Worm (Caenorhabditis elegans): Measurements from ENCODE around the gene ceh-34.

Gene ceh-34

DNA sequence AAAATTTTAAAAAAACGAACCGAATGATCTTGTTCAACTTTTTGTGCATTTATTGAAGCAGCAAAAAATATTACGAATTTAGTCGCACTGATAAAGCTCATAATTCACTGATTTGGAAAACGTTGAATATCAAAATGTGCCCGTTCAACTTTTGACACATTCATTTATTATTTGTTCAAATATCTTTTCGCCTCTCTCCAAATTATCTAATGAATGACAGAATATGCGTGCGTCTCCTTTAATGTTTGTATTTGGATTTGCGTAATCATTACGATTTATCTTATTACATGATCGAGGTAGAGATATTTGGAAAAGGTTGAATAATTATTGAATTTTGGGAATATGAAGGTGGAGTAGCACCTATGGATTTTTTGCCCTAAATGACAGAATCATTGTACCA lies 30.1 kb upstream of the ceh-34 start, which contains the start of gene T09D3.3:
Gene T09D3.3, minus strand, starts transcription at position 101 of the 400 bp plus-strand sequence.
- no peak for TF ChIP-seq nhr-6 (tag; optimal IDR thresholded peaks at IDR 0.05)

DNA sequence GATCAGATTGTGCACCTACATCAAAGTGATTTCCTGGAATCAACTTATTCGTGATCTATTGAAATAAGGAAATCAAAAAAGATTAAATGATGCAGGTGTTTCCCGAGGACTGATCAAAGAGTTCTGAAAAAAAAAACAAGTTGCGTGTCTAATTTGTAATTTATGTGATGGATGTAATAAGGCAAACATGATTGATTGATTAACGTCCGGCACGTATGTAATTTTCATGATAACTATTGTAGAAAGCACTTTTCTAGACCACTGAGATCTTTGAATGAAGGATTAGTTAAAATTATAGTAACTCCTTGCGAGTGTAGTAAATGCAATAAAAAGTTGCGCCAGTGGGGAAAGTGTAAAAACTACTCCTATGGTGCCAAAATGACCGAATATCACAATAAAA lies 26.0 kb upstream of the ceh-34 start, which contains the start of gene srg-25:
Gene srg-25, minus strand, starts transcription at position 101 of the 400 bp plus-strand sequence.
- TF ChIP-seq zag-1 (tag; optimal IDR thresholded peaks at IDR 0.05), result no peak
- no peak for TF ChIP-seq mdl-1 (tag; optimal IDR thresholded peaks at IDR 0.05)
- no peak for TF ChIP-seq blmp-1 (tag; optimal IDR thresholded peaks at IDR 0.05; ENCODE audit: insufficient read depth)
- no peak for TF ChIP-seq skn-1 (tag; optimal IDR thresholded peaks at IDR 0.05)
- no peak for TF ChIP-seq dmd-4 (tag; optimal IDR thresholded peaks at IDR 0.05)
- no peak for TF ChIP-seq unc-62 (GFP tag; optimal IDR thresholded peaks at IDR 0.05)
- TF ChIP-seq ama-1 (optimal IDR thresholded peaks at IDR 0.05), result no peak
- no peak for TF ChIP-seq nhr-6 (tag; optimal IDR thresholded peaks at IDR 0.05)
- TF ChIP-seq lin-11 (tag; optimal IDR thresholded peaks at IDR 0.05), result no peak
- no peak for TF ChIP-seq crh-2 (tag; optimal IDR thresholded peaks at IDR 0.05)
- no peak for TF ChIP-seq lsy-2 (tag; optimal IDR thresholded peaks at IDR 0.05)
- TF ChIP-seq ZK546.5 (tag; optimal IDR thresholded peaks at IDR 0.05), result no peak
- TF ChIP-seq egl-27 (tag; optimal IDR thresholded peaks at IDR 0.05), result no peak
- no peak for TF ChIP-seq mbf-1 (tag; optimal IDR thresholded peaks at IDR 0.05)
- TF ChIP-seq unc-39 (tag; optimal IDR thresholded peaks at IDR 0.05), result no peak
- no peak for TF ChIP-seq mab-5 (tag; optimal IDR thresholded peaks at IDR 0.05)
- TF ChIP-seq gmeb-1 (tag; optimal IDR thresholded peaks at IDR 0.05), result no peak
- TF ChIP-seq aly-2 (tag; optimal IDR thresholded peaks at IDR 0.05), result no peak
- TF ChIP-seq ztf-1 (GFP tag; conservative IDR thresholded peaks at IDR 0.05), result no peak

ce11 chrV:5339497-5339896 lies 20.1 kb upstream of the ceh-34 start, which contains the start of gene srg-27:
Gene srg-27, plus strand, starts transcription at chrV:5339797.
- TF ChIP-seq ama-1 (optimal IDR thresholded peaks at IDR 0.05) (no peak), nhr-12 (tag; optimal IDR thresholded peaks at IDR 0.05) (no peak), sma-9 (GFP tag; optimal IDR thresholded peaks at IDR 0.05) (no peak), sma-9 (tag; optimal IDR thresholded peaks at IDR 0.05) (no peak), nhr-10 (tag; optimal IDR thresholded peaks at IDR 0.05) (no peak), F13H6.1 (tag; optimal IDR thresholded peaks at IDR 0.05) (no peak), nhr-237 (tag; optimal IDR thresholded peaks at IDR 0.05) (no peak), mbf-1 (tag; optimal IDR thresholded peaks at IDR 0.05) (no peak), zag-1 (tag; optimal IDR thresholded peaks at IDR 0.05) (no peak), elt-3 (tag; optimal IDR thresholded peaks at IDR 0.05) (no peak), ceh-16 (tag; optimal IDR thresholded peaks at IDR 0.05) (no peak), sem-4 (tag; optimal IDR thresholded peaks at IDR 0.05) (no peak), lin-13 (GFP tag; optimal IDR thresholded peaks at IDR 0.05) (no peak), nhr-25 (tag; optimal IDR thresholded peaks at IDR 0.05) (no peak), ceh-82 (tag; optimal IDR thresholded peaks at IDR 0.05) (no peak), peb-1 (tag; optimal IDR thresholded peaks at IDR 0.05) (no peak), elt-1 (tag; optimal IDR thresholded peaks at IDR 0.05) (no peak), mab-5 (tag; optimal IDR thresholded peaks at IDR 0.05) (no peak), gmeb-1 (tag; optimal IDR thresholded peaks at IDR 0.05) (no peak)

- TF ChIP-seq elt-1 (tag; optimal IDR thresholded peaks at IDR 0.05) (no peak), ZK546.5 (tag; optimal IDR thresholded peaks at IDR 0.05) (no peak), nhr-6 (tag; optimal IDR thresholded peaks at IDR 0.05) (no peak), elt-3 (tag; optimal IDR thresholded peaks at IDR 0.05) (no peak)
Observed at ce11 chrV:5336884-5337283, 17.5 kb upstream of the ceh-34 start, which contains the start of gene srg-29. Gene srg-29, plus strand, starts transcription at chrV:5337184.

DNA sequence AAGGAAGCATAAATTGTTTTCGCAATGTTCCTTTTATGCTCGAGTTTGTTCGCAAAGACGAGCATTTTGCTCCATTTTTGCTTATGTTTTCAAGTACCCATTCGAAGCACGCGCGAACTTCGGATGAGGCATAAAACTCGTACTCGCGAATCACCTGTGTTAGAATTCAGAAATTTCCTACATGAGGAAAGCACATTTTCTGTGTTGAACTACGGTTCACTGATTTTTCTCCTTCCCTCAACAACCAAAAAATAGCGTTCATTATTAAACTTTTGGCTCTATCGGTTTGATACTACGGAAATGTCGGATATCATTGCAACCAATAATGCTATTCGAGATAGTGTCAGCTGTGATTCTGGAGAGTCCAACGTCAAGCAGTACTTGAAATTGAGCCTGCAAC lies 15.2 kb upstream of the ceh-34 start, which contains the start of gene srg-28:
Gene srg-28, plus strand, starts transcription at position 301 of the 400 bp plus-strand sequence.
- TF ChIP-seq egl-27 (tag; optimal IDR thresholded peaks at IDR 0.05) (no peak), aly-2 (tag; optimal IDR thresholded peaks at IDR 0.05) (no peak), nhr-237 (tag; optimal IDR thresholded peaks at IDR 0.05) (no peak), sma-3 (GFP tag; optimal IDR thresholded peaks at IDR 0.05) (no peak), unc-39 (tag; optimal IDR thresholded peaks at IDR 0.05) (no peak), nhr-129 (tag; optimal IDR thresholded peaks at IDR 0.05) (no peak), nhr-6 (tag; optimal IDR thresholded peaks at IDR 0.05) (no peak), sem-4 (tag; optimal IDR thresholded peaks at IDR 0.05) (no peak), crh-2 (tag; optimal IDR thresholded peaks at IDR 0.05) (no peak), ceh-82 (tag; optimal IDR thresholded peaks at IDR 0.05) (no peak), ztf-4 (tag; optimal IDR thresholded peaks at IDR 0.05) (no peak), skn-1 (tag; optimal IDR thresholded peaks at IDR 0.05) (no peak), fos-1 (tag; optimal IDR thresholded peaks at IDR 0.05) (no peak), gmeb-1 (tag; optimal IDR thresholded peaks at IDR 0.05) (no peak)
